Worm (Caenorhabditis elegans) whole organism, young adult: Measurements from ENCODE around the gene M195.2.

ENCODE experiments used
- B0336.3 ChIP-seq: fragments of 200-800 bp; sonication (Bioruptor generic); IDR thresholded peaks from 2 replicates; pipeline ENCODE4 v1.3.6; 2022; ENCODE audit warnings: missing genetic modification characterization, missing compliant biosample characterization
- F55B11.4 ChIP-seq: sonication (generic microtip); optimal IDR thresholded peaks from 2 replicates; lab custom pipeline; 2016; ENCODE audit warnings: missing compliant biosample characterization, missing genetic modification characterization, borderline replicate concordance; ENCODE audit not compliant: insufficient read depth
- pha-4 ChIP-seq: fragments of 150-350 bp; sonication (generic microtip); optimal IDR thresholded peaks from 2 replicates; lab custom pipeline; 2014; ENCODE audit warnings: missing biosample characterization, missing genetic modification reagents, missing genetic modification characterization
- unc-62 ChIP-seq: fragments of 150-350 bp; optimal IDR thresholded peaks from 2 replicates; lab custom pipeline; 2014; ENCODE audit warnings: missing biosample characterization, missing genetic modification reagents, missing genetic modification characterization
- ztf-18 ChIP-seq: sonication (generic microtip); optimal IDR thresholded peaks from 2 replicates; lab custom pipeline; 2016; ENCODE audit warnings: missing genotype, mild to moderate bottlenecking, missing genetic modification characterization, missing compliant biosample characterization
- ztf-3 ChIP-seq: fragments of 200-800 bp; sonication (Bioruptor generic); optimal IDR thresholded peaks from 2 replicates; lab custom pipeline; 2018; ENCODE audit warnings: mild to moderate bottlenecking, missing genetic modification characterization, missing compliant biosample characterization

ce11 chrII:8404748-8405147 lies 44.2 kb downstream of the M195.2 start, which contains the start of gene skpo-1:
- TF ChIP-seq pha-4 (tag; lab: Kevin White, UChicago) (no peak), F55B11.4 (tag; lab: Kevin White, UChicago) (no peak), unc-62 (GFP tag; lab: Kevin White, UChicago) (no peak), ztf-3 (GFP tag; lab: Kevin White, UChicago) (no peak), B0336.3 (GFP tag; lab: Robert Waterston, UW) (no peak), ztf-18 (tag; lab: Kevin White, UChicago) (no peak)
